Worm (Caenorhabditis elegans): ENCODE data around the gene H41C03.1.

DNA sequence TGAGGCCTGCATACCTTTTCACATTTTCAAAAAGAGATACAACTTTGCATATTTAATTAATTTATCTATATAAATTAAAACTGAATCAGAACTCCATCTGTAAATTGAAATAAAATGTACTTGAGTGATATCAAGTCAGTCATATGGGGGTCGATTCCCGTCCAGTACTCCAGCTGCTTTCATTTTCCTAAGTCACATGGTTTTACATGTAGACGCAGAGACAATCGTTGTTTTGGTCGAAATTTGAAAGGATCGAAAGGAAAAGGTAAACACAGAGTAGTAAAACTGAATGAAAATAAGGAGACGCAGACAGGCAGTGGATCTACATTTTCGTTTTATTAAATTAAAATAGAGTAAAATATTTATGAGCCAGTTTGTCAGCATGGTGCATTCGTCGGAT, 19.9 kb downstream of the H41C03.1 start:
- TF ChIP-seq elt-1 (tag; optimal IDR thresholded peaks at IDR 0.05) (no peak), lin-15B (tag; optimal IDR thresholded peaks at IDR 0.05) (no peak), nhr-12 (tag; optimal IDR thresholded peaks at IDR 0.05) (no peak), elt-2 (tag; optimal IDR thresholded peaks at IDR 0.05) (no peak), fos-1 (tag; optimal IDR thresholded peaks at IDR 0.05) (no peak), nhr-23 (tag; optimal IDR thresholded peaks at IDR 0.05) (peak; percentile 34), mdl-1 (tag; optimal IDR thresholded peaks at IDR 0.05) (no peak), nhr-28 (tag; optimal IDR thresholded peaks at IDR 0.05) (no peak), lin-39 (tag; optimal IDR thresholded peaks at IDR 0.05) (no peak), nhr-237 (tag; optimal IDR thresholded peaks at IDR 0.05) (no peak), nhr-43 (tag; optimal IDR thresholded peaks at IDR 0.05; ENCODE audit: poor library complexity, severe bottlenecking) (no peak), ceh-82 (tag; optimal IDR thresholded peaks at IDR 0.05) (no peak)

All from whole organism, L3 larva.